Fruit fly (Drosophila melanogaster): ENCODE measurements around the gene mura.

Gene mura

DNA sequence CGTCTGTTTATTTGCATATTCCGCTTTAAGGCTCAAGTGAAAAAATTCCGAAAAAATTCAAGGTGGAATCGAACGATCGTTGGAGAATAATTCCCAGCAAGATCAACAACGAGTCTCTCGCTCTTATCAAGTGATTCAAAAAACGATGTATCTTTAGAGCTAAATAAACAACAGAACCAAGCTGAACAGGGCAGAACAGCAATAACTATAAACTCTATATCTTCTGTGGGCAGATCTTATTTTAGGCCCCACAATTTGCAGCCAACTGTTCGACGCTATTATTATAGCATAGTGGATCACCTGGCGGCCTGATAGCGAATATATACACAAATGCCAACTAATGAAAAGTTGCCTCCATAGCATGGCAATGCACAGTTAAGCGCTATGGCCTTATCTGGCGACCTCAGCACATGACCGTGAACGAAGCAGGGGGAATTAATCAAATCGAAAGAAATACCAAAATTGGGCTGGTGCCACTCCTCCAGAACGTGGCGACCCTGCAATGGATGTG, 22.2 kb downstream of the mura start (continued):
- TF ChIP-seq CG8290 (GFP tag; optimal IDR thresholded peaks at IDR 0.05) (no peak), CG8290 (tag; optimal IDR thresholded peaks at IDR 0.05) (peak in 1 of 2 experiments; percentile 37), ato (GFP tag; IDR thresholded peaks at IDR 0.05; ENCODE audit: partially characterized antibody) (no peak), CG32767 (GFP tag; IDR thresholded peaks at IDR 0.05) (no peak), CG10979 (tag; optimal IDR thresholded peaks at IDR 0.05) (no peak), MESR4 (GFP tag; optimal IDR thresholded peaks at IDR 0.05) (no peak), Oli (tag; optimal IDR thresholded peaks at IDR 0.05) (no peak), sens (GFP tag) (peak; percentile 15), vnd (GFP tag; IDR thresholded peaks at IDR 0.05; ENCODE audit: partially characterized antibody) (no peak), vfl (GFP tag; optimal IDR thresholded peaks at IDR 0.05) (no peak), CG8944 (GFP tag; optimal IDR thresholded peaks at IDR 0.05) (no peak), seq (GFP tag; IDR thresholded peaks at IDR 0.05) (no peak), caup (GFP tag; optimal IDR thresholded peaks at IDR 0.05; ENCODE audit: severe bottlenecking) (peak; percentile 15), Deaf1 (tag; optimal IDR thresholded peaks at IDR 0.05) (peak; percentile 7), dati (GFP tag; IDR thresholded peaks at IDR 0.05) (no peak), Dbx (GFP tag; IDR thresholded peaks at IDR 0.05) (no peak), corto (GFP tag; optimal IDR thresholded peaks at IDR 0.05) (no peak), prd (optimal IDR thresholded peaks at IDR 0.05) (no peak), prd (GFP tag; IDR thresholded peaks at IDR 0.05) (no peak), sna (GFP tag; IDR thresholded peaks at IDR 0.05; ENCODE audit: partially characterized antibody) (no peak), schlank (tag; optimal IDR thresholded peaks at IDR 0.05) (peak; percentile 19), GATAe (GFP tag; conservative IDR thresholded peaks at IDR 0.05) (no peak; the same call in 1 of the 2 replicates), sug (tag; optimal IDR thresholded peaks at IDR 0.05) (peak; percentile 81), Trl (optimal IDR thresholded peaks at IDR 0.05) (no peak), Trl (GFP tag; optimal IDR thresholded peaks at IDR 0.05) (no peak), oc (tag; optimal IDR thresholded peaks at IDR 0.05) (no peak), CG32532 (GFP tag; IDR thresholded peaks at IDR 0.05) (no peak), ken (GFP tag; IDR thresholded peaks at IDR 0.05) (no peak), CG8765 (GFP tag; IDR thresholded peaks at IDR 0.05) (no peak), slp2 (GFP tag; optimal IDR thresholded peaks at IDR 0.05) (no peak), Ada2b (GFP tag; IDR thresholded peaks at IDR 0.05) (no peak), Spps (tag; optimal IDR thresholded peaks at IDR 0.05) (no peak), HHEX (GFP tag; optimal IDR thresholded peaks at IDR 0.05) (no peak), Blimp-1 (GFP tag; optimal IDR thresholded peaks at IDR 0.05) (no peak), CG1792 (GFP tag; optimal IDR thresholded peaks at IDR 0.05) (peak; percentile 20), odd (GFP tag; optimal IDR thresholded peaks at IDR 0.05) (no peak), sd (tag; optimal IDR thresholded peaks at IDR 0.05) (peak; percentile 69), exex (tag; optimal IDR thresholded peaks at IDR 0.05) (peak; percentile 72), Hsf (GFP tag; optimal IDR thresholded peaks at IDR 0.05) (no peak), CG8924 (tag; optimal IDR thresholded peaks at IDR 0.05) (no peak), fd64A (GFP tag; optimal IDR thresholded peaks at IDR 0.05) (no peak), CG4328 (GFP tag; optimal IDR thresholded peaks at IDR 0.05) (no peak), Pdp1 (GFP tag; optimal IDR thresholded peaks at IDR 0.05) (peak in 1 of 2 experiments; percentile 51), HmgZ (tag; optimal IDR thresholded peaks at IDR 0.05) (no peak), CG9609 (GFP tag; optimal IDR thresholded peaks at IDR 0.05) (no peak), sc (optimal IDR thresholded peaks at IDR 0.05) (no peak), sc (GFP tag; optimal IDR thresholded peaks at IDR 0.05) (no peak), Abd-B (GFP tag; optimal IDR thresholded peaks at IDR 0.05) (no peak), CG1832 (GFP tag; optimal IDR thresholded peaks at IDR 0.05) (no peak), Side (GFP tag; optimal IDR thresholded peaks at IDR 0.05) (no peak)
